Fruit fly (Drosophila melanogaster) S2 (cell line): ENCODE measurements around the gene SkpE.
A peak's percentile ranks its signal among the peaks of the same experiment; 100 is the strongest.

Experiments
- CG8478 ChIP-seq: fragments of >200 bp; optimal IDR thresholded peaks from 2 replicates; lab custom pipeline; 2018
- CTCF ChIP-seq, 2 experiments: fragments of >200 bp; optimal IDR thresholded peaks; 2 replicates each; lab custom pipeline; 2018

Gene SkpE

dm6 chrX:19842397-19843261 is 18.7 kb upstream of the SkpE start:
- no peak for TF ChIP-seq CTCF (optimal IDR thresholded peaks at IDR 0.05; lab: Kevin White, UChicago)
- TF ChIP-seq CG8478 (lab: Kevin White, UChicago), result no peak

DNA sequence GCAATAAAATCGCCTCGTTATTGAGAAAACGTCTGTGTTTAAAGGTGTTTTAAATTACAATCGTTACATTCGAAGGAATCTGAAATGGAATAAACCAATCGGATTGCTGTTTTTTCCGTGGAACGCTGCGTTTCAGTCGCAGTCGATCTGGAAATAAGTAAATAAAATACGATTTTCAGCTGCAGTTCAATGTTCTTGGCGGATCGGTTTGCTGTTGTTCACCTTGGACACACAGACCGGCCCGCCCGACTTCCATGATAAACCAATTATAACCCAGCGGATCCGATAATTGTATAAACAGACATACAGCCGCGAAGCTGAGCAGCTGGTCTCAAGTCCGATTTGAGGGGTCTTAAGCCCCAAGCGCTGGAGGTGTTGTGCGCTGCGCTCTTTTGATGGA is 16.5 kb upstream of the SkpE start:
- TF ChIP-seq CG8478 (lab: Kevin White, UChicago), result no peak
- TF ChIP-seq CTCF (optimal IDR thresholded peaks at IDR 0.05; lab: Kevin White, UChicago), result no peak

DNA sequence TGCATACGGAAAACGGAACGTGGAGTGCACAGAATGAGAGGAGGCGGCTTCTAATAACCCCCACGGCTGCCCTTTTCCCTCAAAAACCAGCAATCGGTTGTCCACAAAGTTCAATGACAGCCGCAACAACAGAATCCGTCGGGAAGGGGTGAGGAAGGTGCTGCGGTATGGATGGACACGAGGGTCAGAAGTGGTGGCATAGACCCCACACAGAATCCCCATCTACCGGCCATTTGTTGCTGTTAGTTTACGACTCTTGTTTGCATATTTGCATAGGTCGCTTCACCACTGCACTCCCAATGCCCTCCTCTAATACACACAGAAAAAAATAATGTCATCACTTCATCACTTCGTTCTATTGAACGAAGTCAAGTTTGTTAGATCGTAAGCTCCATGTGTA is 15.2 kb upstream of the SkpE start:
- TF ChIP-seq CG8478 (lab: Kevin White, UChicago) (no peak), CTCF (optimal IDR thresholded peaks at IDR 0.05; lab: Kevin White, UChicago) (no peak)

DNA sequence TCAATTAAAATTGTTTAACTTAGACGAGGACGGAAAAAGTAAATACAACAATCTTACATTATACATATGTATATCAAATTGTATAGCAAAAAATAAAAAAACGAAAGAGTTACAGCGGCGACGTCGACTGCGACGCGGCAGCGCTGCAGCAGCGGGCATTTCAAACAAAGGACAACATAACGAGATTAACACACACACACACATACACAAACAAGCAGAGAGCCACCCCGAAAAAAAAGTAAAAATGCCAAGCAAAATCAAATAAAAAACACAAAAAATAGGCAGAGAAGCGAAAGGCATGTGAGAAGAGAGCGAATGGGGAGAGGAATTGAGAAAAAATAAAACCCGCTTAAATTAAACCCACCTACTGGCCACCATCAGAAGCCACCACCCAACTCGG is 3.9 kb upstream of the SkpE start:
- no peak for TF ChIP-seq CTCF (optimal IDR thresholded peaks at IDR 0.05; lab: Kevin White, UChicago)
- no peak for TF ChIP-seq CG8478 (lab: Kevin White, UChicago)

dm6 chrX:19825191-19825590 is 1.3 kb upstream of the SkpE start:
- TF ChIP-seq CTCF (optimal IDR thresholded peaks at IDR 0.05; lab: Kevin White, UChicago) (no peak), CG8478 (lab: Kevin White, UChicago) (no peak)

DNA sequence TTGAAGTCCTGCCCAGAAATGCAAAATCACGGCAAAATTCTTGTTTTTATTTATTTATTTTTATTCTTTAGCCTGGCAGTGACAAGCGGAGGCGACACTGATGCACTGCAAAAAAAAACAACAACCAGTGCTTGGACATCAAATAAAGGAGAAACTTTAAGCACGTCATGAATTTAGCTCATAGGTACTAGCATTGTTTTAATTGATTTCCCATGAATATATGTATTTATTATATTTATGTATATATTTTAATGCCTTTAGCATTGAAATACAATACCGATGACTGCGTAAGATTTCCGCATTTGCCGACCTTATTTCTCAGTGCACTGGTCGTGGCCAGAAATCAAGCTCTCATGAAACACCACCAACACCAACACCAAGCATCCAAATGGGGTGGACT is 5.3 kb downstream of the SkpE start:
- TF ChIP-seq CTCF (optimal IDR thresholded peaks at IDR 0.05; lab: Kevin White, UChicago), result no peak
- TF ChIP-seq CG8478 (lab: Kevin White, UChicago), result no peak

DNA sequence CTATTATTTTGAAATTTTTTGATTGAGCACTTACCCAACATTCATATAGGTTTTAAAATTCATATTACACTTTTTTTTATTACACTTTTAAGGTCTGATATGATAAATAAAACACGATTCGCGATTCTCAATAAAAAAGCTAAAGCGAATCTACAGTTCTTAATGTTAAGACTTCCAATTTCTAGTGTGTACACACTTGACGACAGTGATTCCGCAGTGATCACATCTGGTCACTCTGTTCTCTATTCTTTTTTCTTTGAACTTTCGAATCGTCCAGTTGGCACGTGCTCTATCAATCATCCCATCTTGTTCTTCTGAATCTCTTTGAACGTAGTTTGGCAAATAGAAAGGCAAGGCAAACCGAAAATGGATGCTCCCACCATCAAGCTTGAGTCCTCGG is 8.1 kb downstream of the SkpE start, which contains the start of gene SkpC:
Gene SkpC (plus strand): TSS at position 301 of the 400 bp plus-strand sequence.
- TF ChIP-seq CTCF (optimal IDR thresholded peaks at IDR 0.05; lab: Kevin White, UChicago) (no peak), CG8478 (lab: Kevin White, UChicago) (no peak)

dm6 chrX:19812429-19812828 is 11.5 kb downstream of the SkpE start, which contains the start of gene SkpD:
SkpD (plus strand) TSS chrX:19812729.
- no peak for TF ChIP-seq CTCF (optimal IDR thresholded peaks at IDR 0.05; lab: Kevin White, UChicago)
- TF ChIP-seq CG8478 (lab: Kevin White, UChicago), result no peak

dm6 chrX:19811057-19811456 is 12.8 kb downstream of the SkpE start:
- peak; percentile 53 to 58 for TF ChIP-seq CTCF (optimal IDR thresholded peaks at IDR 0.05; lab: Kevin White, UChicago)
- no peak for TF ChIP-seq CG8478 (lab: Kevin White, UChicago)

DNA sequence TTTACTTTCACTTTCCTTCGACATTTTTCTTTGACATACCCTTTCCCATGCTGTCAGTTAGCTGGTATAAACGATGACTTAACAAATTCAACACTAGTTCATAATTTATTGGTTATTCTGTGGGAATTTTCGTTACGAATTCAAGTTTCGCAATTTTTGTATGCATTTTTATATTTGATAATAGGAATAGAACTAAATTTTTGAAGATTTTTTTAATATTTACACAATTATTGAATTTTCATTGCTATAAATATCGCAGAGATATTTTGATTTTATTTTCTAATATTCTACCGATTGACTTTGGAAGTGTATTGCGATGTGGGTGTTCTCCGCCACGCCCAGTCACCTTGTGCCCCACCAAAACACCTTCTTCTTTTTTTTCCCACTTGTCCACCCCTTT is 17.7 kb downstream of the SkpE start:
- no peak for TF ChIP-seq CG8478 (lab: Kevin White, UChicago)

- TF ChIP-seq CTCF (optimal IDR thresholded peaks at IDR 0.05; lab: Kevin White, UChicago) (no peak), CG8478 (lab: Kevin White, UChicago) (no peak)
Observed at dm6 chrX:19795808-19796207, 28.1 kb downstream of the SkpE start.

DNA sequence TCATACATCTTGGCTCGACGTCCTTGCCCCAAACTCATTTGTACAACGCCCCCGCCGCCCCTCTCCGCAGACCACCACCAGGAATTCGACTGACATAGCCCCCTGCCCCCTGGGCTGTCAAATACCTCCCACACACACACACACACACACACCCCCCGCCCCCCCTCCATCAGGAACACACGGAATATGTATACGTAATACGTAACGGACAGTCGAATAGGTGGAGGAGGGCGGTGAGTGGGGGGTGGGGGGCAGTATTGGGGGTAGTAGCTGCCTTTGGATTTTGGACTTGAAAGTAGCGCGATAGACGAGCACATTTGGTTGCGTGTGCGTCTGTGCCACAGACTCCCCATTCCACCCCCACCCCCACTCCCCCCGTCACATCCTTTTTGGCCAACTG is 31.3 kb downstream of the SkpE start:
- TF ChIP-seq CG8478 (lab: Kevin White, UChicago) (no peak), CTCF (optimal IDR thresholded peaks at IDR 0.05; lab: Kevin White, UChicago) (no peak)

- TF ChIP-seq CG8478 (lab: Kevin White, UChicago) (no peak), CTCF (optimal IDR thresholded peaks at IDR 0.05; lab: Kevin White, UChicago) (no peak)
Observed at dm6 chrX:19791832-19792231, 32.0 kb downstream of the SkpE start.

DNA sequence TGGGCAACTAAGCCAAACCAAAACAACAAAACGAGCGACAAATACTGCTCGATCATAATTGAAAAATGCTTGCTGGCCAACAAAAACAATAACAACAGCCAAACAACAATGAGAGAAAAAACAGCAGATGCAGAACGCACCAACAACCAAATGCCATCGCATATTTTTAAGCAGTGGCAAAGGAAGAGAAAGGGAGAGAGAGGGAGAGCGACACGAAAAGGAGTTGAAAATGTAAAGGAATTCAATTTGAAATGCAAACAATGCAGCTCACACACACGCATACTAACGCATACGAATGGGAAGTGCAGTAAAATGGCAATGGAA is 35.3 kb downstream of the SkpE start:
- no peak for TF ChIP-seq CG8478 (lab: Kevin White, UChicago)
- TF ChIP-seq CTCF (optimal IDR thresholded peaks at IDR 0.05; lab: Kevin White, UChicago), result no peak

DNA sequence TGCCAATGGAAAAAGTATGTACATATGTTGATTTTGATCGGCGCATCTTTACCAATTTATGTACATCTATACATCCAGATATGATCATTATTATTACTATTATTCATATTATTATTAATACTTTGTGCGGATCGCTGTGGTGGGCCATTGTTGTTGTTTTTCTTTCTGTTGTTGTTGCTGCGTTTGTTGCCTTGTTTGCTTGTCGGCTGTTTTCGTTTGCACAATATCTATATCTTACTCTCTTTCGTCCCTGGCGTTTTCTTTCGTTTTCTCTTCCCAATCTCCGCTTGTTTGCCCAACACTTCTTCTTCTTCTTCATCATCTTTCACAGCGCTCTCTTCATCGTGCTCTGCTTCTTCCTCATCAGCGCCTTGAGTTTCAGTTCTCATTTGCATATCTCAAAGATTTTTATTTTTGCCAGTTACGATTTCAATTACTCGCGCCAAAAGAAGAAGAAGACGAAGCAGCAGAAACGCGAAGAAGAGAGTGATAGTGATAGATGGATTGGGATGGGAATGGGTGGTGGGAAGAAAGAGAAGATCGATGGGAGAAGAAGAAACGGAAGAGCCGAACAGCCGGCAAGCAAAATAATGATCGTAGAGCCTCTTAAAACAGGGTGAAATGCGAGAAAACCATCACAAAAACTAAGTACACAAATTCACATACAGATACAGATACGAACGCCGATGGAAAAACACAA is 35.8 kb downstream of the SkpE start:
- TF ChIP-seq CG8478 (lab: Kevin White, UChicago) (no peak), CTCF (optimal IDR thresholded peaks at IDR 0.05; lab: Kevin White, UChicago) (no peak)
